Worm (Caenorhabditis elegans) whole organism, L3 larva: Measurements from ENCODE around the gene srz-64.

Experiments
- ZK546.5 ChIP-seq: sonication (generic microtip); optimal IDR thresholded peaks from 2 replicates; lab custom pipeline; 2017; ENCODE audit warnings: missing biosample characterization, missing genetic modification characterization
- ceh-9 ChIP-seq: sonication (generic microtip); optimal IDR thresholded peaks from 2 replicates; lab custom pipeline; 2018; ENCODE audit warnings: missing biosample characterization, missing genetic modification characterization
- daf-12 ChIP-seq: fragments of 150-350 bp; optimal IDR thresholded peaks from 2 replicates; lab custom pipeline; 2014; ENCODE audit warnings: missing biosample characterization, missing genetic modification reagents, missing genetic modification characterization
- egl-27 ChIP-seq: sonication (generic microtip); optimal IDR thresholded peaks from 4 replicates; lab custom pipeline; 2017; ENCODE audit warnings: missing biosample characterization, missing genetic modification reagents, missing genetic modification characterization
- fos-1 ChIP-seq: fragments of 150-350 bp; optimal IDR thresholded peaks from 2 replicates; lab custom pipeline; 2014; ENCODE audit warnings: missing biosample characterization, missing genetic modification characterization
- nhr-11 ChIP-seq: fragments of 150-350 bp; optimal IDR thresholded peaks from 2 replicates; lab custom pipeline; 2014; ENCODE audit warnings: missing biosample characterization, missing genetic modification characterization
- nhr-12 ChIP-seq: fragments of 150-350 bp; optimal IDR thresholded peaks from 2 replicates; lab custom pipeline; 2014; ENCODE audit warnings: missing biosample characterization, missing genetic modification characterization
- nhr-237 ChIP-seq: fragments of 150-350 bp; optimal IDR thresholded peaks from 2 replicates; lab custom pipeline; 2014; ENCODE audit warnings: missing biosample characterization, missing genetic modification characterization
- nhr-77 ChIP-seq: fragments of 150-350 bp; optimal IDR thresholded peaks from 2 replicates; lab custom pipeline; 2014; ENCODE audit warnings: missing biosample characterization, missing genetic modification characterization
- pqm-1 ChIP-seq: fragments of 150-350 bp; optimal IDR thresholded peaks from 2 replicates; lab custom pipeline; 2017; ENCODE audit warnings: missing biosample characterization, missing genetic modification characterization, inconsistent platforms
- zag-1 ChIP-seq: fragments of 150-350 bp; optimal IDR thresholded peaks from 2 replicates; lab custom pipeline; 2014; ENCODE audit warnings: missing biosample characterization, missing genetic modification characterization
- ztf-4 ChIP-seq: fragments of 150-350 bp; optimal IDR thresholded peaks from 2 replicates; lab custom pipeline; 2014; ENCODE audit warnings: missing biosample characterization, missing genetic modification characterization

- TF ChIP-seq ztf-4 (tag; lab: Kevin White, UChicago): no peak
- no peak for TF ChIP-seq ceh-9 (tag; lab: Kevin White, UChicago)
- no peak for TF ChIP-seq nhr-12 (tag; lab: Kevin White, UChicago)
- TF ChIP-seq nhr-237: no peak
- TF ChIP-seq nhr-11 (tag; lab: Kevin White, UChicago): no peak
- TF ChIP-seq daf-12 (tag; lab: Kevin White, UChicago): no peak
- no peak for TF ChIP-seq zag-1 (tag; lab: Kevin White, UChicago)
- no peak for TF ChIP-seq pqm-1
- TF ChIP-seq egl-27: no peak
- TF ChIP-seq fos-1 (tag; lab: Kevin White, UChicago): no peak
- no peak for TF ChIP-seq nhr-77 (tag; lab: Kevin White, UChicago)
- TF ChIP-seq ZK546.5: no peak
These were observed 45.1 kb upstream of the srz-64 start for ce11 chrII:1338196-1338595.
